Fruit fly (Drosophila melanogaster) whole organism, prepupa: ENCODE data around the gene Sac1.

Experiments used
- Blimp-1 ChIP-seq: fragments of 200-800 bp; sonication (Bioruptor generic); optimal IDR thresholded peaks from 3 replicates; lab custom pipeline; 2017; ENCODE audit warnings: missing biosample characterization, missing genetic modification characterization, mild to moderate bottlenecking, moderate library complexity, missing genetic modification reagents
- CG11762 ChIP-seq: fragments of 200-800 bp; sonication (Bioruptor generic); optimal IDR thresholded peaks from 3 replicates; lab custom pipeline; 2016; ENCODE audit warnings: missing biosample characterization, missing genetic modification characterization; ENCODE audit not compliant: insufficient read depth
- CG11902 ChIP-seq: fragments of 200-800 bp; sonication (Bioruptor generic); optimal IDR thresholded peaks from 3 replicates; lab custom pipeline; 2016; ENCODE audit warnings: missing biosample characterization, missing genetic modification characterization
- CG15336 ChIP-seq: fragments of 200-800 bp; sonication (Bioruptor generic); IDR thresholded peaks from 2 replicates; pipeline ENCODE4 v1.3.6; 2022; ENCODE audit warnings: missing biosample characterization, missing genetic modification characterization
- CG3032 ChIP-seq: fragments of 200-800 bp; optimal IDR thresholded peaks from 2 replicates; lab custom pipeline; 2019; ENCODE audit warnings: missing biosample characterization, mild to moderate bottlenecking, missing genetic modification characterization, moderate library complexity
- CG31627 ChIP-seq: fragments of 200-800 bp; sonication (Bioruptor generic); optimal IDR thresholded peaks from 3 replicates; lab custom pipeline; 2016; ENCODE audit warnings: missing biosample characterization, missing genetic modification characterization
- CG32006 ChIP-seq: fragments of 200-800 bp; sonication (Bioruptor generic); optimal IDR thresholded peaks from 3 replicates; lab custom pipeline; 2017; ENCODE audit warnings: missing biosample characterization, mild to moderate bottlenecking, missing genetic modification characterization
- CG3919 ChIP-seq: fragments of 200-800 bp; sonication (Bioruptor generic); optimal IDR thresholded peaks from 3 replicates; lab custom pipeline; 2016; ENCODE audit warnings: missing biosample characterization, missing genetic modification characterization
- CG4318 ChIP-seq: fragments of 200-800 bp; sonication (Bioruptor generic); optimal IDR thresholded peaks from 3 replicates; lab custom pipeline; 2017; ENCODE audit warnings: missing biosample characterization, mild to moderate bottlenecking, missing genetic modification characterization
- CG6163 ChIP-seq: fragments of 200-800 bp; sonication (Bioruptor generic); IDR thresholded peaks from 3 replicates; pipeline ENCODE4 v1.3.6; 2022; ENCODE audit warnings: missing biosample characterization, missing genetic modification characterization
- CG6276 ChIP-seq: fragments of 200-800 bp; sonication (Bioruptor generic); optimal IDR thresholded peaks from 2 replicates; lab custom pipeline; 2017; ENCODE audit warnings: missing biosample characterization, mild to moderate bottlenecking, missing genetic modification characterization
- CG6792 ChIP-seq: fragments of 200-800 bp; sonication (Bioruptor generic); optimal IDR thresholded peaks from 3 replicates; lab custom pipeline; 2016; ENCODE audit warnings: missing biosample characterization, missing genetic modification characterization
- CG6854 ChIP-seq: fragments of 200-800 bp; sonication (Bioruptor generic); optimal IDR thresholded peaks from 2 replicates; lab custom pipeline; 2017; ENCODE audit warnings: missing biosample characterization, mild to moderate bottlenecking, missing genetic modification characterization
- CG8119 ChIP-seq: fragments of 200-800 bp; sonication (Bioruptor generic); IDR thresholded peaks from 3 replicates; pipeline ENCODE4 v1.3.6; 2022; ENCODE audit warnings: missing biosample characterization, missing genetic modification characterization
- Eip78C ChIP-seq: fragments of 200-800 bp; sonication (Bioruptor generic); peaks from one replicate; lab custom pipeline; 2016; ENCODE audit warnings: missing biosample characterization, missing genetic modification characterization
- Ets21C ChIP-seq: fragments of 200-800 bp; sonication (Bioruptor generic); optimal IDR thresholded peaks from 3 replicates; lab custom pipeline; 2016; ENCODE audit warnings: missing biosample characterization, missing genetic modification characterization
- Gug ChIP-seq: fragments of 200-800 bp; sonication (Bioruptor generic); IDR thresholded peaks from 2 replicates; pipeline ENCODE4 v1.3.6; 2022; ENCODE audit warnings: missing biosample characterization, missing genetic modification characterization
- Hr38 ChIP-seq: sonication (Bioruptor generic); optimal IDR thresholded peaks from 2 replicates; lab custom pipeline; 2016; ENCODE audit warnings: missing biosample characterization, missing genetic modification characterization
- Hr4 ChIP-seq: fragments of 200-800 bp; sonication (Bioruptor generic); optimal IDR thresholded peaks from 3 replicates; lab custom pipeline; 2016; ENCODE audit warnings: missing biosample characterization, missing genetic modification characterization
- Lpt ChIP-seq: fragments of 200-800 bp; sonication (Bioruptor generic); optimal IDR thresholded peaks from 3 replicates; lab custom pipeline; 2016; ENCODE audit warnings: missing biosample characterization, missing genetic modification characterization
- Met ChIP-seq: fragments of 200-800 bp; sonication (Bioruptor generic); optimal IDR thresholded peaks from 3 replicates; lab custom pipeline; 2016; ENCODE audit warnings: missing biosample characterization, missing genetic modification characterization
- OdsH ChIP-seq: fragments of 200-800 bp; sonication (Bioruptor generic); optimal IDR thresholded peaks from 3 replicates; lab custom pipeline; 2016; ENCODE audit warnings: missing biosample characterization, missing genetic modification characterization
- Smox ChIP-seq: fragments of 200-800 bp; sonication (Bioruptor generic); optimal IDR thresholded peaks from 3 replicates; lab custom pipeline; 2016; ENCODE audit warnings: missing biosample characterization, missing genetic modification characterization
- Sox102F ChIP-seq: fragments of 200-800 bp; sonication (Bioruptor generic); optimal IDR thresholded peaks from 2 replicates; lab custom pipeline; 2016; ENCODE audit warnings: missing biosample characterization, mild to moderate bottlenecking, missing genetic modification characterization
- Sox15 ChIP-seq: fragments of 200-800 bp; sonication (Bioruptor generic); optimal IDR thresholded peaks from 3 replicates; lab custom pipeline; 2016; ENCODE audit warnings: missing biosample characterization, missing genetic modification characterization
- dac ChIP-seq: fragments of 200-800 bp; sonication (Bioruptor generic); optimal IDR thresholded peaks from 2 replicates; lab custom pipeline; 2017; ENCODE audit warnings: missing biosample characterization, mild to moderate bottlenecking, missing genetic modification characterization
- dsx ChIP-seq: fragments of 200-800 bp; optimal IDR thresholded peaks from 3 replicates; lab custom pipeline; 2019; ENCODE audit warnings: missing biosample characterization, mild to moderate bottlenecking, missing genetic modification characterization, moderate library complexity; ENCODE audit not compliant: poor library complexity, severe bottlenecking
- eg ChIP-seq: fragments of 200-800 bp; sonication (Bioruptor generic); IDR thresholded peaks from 3 replicates; pipeline ENCODE4 v1.3.6; 2022; ENCODE audit warnings: missing biosample characterization, missing genetic modification characterization
- fd59A ChIP-seq: fragments of 200-800 bp; sonication (Bioruptor generic); optimal IDR thresholded peaks from 2 replicates; lab custom pipeline; 2017; ENCODE audit warnings: missing biosample characterization, mild to moderate bottlenecking, missing genetic modification characterization, missing genetic modification reagents
- fd85E ChIP-seq: fragments of 200-800 bp; sonication (Bioruptor generic); optimal IDR thresholded peaks from 3 replicates; lab custom pipeline; 2016; ENCODE audit warnings: missing biosample characterization, missing genetic modification characterization
- svp ChIP-seq: fragments of 200-800 bp; sonication (Bioruptor generic); peaks from one replicate; lab custom pipeline; 2016; ENCODE audit warnings: missing biosample characterization, missing genetic modification characterization
- topi ChIP-seq: fragments of 200-800 bp; sonication (Bioruptor generic); optimal IDR thresholded peaks from 3 replicates; lab custom pipeline; 2016; ENCODE audit warnings: missing biosample characterization, missing genetic modification characterization
- vri ChIP-seq: fragments of 200-800 bp; sonication (Bioruptor generic); optimal IDR thresholded peaks from 3 replicates; lab custom pipeline; 2016; ENCODE audit warnings: missing biosample characterization, mild to moderate bottlenecking, missing genetic modification characterization

Sac1 gene

DNA sequence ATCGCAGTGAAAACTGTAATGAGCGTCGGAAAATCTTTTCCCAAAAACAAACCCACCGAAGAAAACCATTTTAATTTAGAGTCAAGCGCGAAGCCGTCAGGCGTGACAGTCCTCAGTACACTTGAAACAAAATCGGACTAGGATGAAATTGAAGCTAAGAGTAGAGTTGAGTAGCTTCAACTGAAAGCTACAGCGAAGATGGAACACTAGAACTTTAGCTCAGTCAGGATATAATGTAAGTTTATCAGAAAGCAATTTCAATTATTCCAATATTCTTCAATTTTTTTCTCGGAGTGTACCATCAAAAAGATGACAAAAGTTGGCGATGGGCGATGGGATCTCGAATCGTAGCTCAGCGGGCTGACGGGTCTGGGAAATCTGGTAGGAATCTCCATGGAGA lies 31.2 kb upstream of the Sac1 start:
- TF ChIP-seq dsx (no peak), CG8119 (GFP tag; lab: Robert Waterston, UW) (peak; percentile 54; the same call in 2 of the 3 replicates), svp (GFP tag; lab: Kevin White, UChicago) (peak; percentile 10), CG4318 (GFP tag; lab: Kevin White, UChicago) (peak; percentile 46), Sox15 (GFP tag; lab: Kevin White, UChicago) (no peak), CG32006 (GFP tag; lab: Kevin White, UChicago) (peak; percentile 72), Met (GFP tag; lab: Kevin White, UChicago) (no peak), CG15336 (GFP tag; lab: Robert Waterston, UW) (peak; percentile 64), fd85E (no peak), Eip78C (GFP tag; lab: Kevin White, UChicago) (peak; percentile 6), Hr4 (GFP tag; lab: Kevin White, UChicago) (peak; percentile 68), dac (GFP tag; lab: Kevin White, UChicago) (peak; percentile 17), eg (GFP tag; lab: Robert Waterston, UW) (peak; percentile 62), CG6163 (GFP tag; lab: Robert Waterston, UW) (peak; percentile 45; the same call in 2 of the 3 replicates), CG6276 (GFP tag; lab: Kevin White, UChicago) (peak; percentile 26), CG6792 (GFP tag; lab: Kevin White, UChicago) (no peak)

DNA sequence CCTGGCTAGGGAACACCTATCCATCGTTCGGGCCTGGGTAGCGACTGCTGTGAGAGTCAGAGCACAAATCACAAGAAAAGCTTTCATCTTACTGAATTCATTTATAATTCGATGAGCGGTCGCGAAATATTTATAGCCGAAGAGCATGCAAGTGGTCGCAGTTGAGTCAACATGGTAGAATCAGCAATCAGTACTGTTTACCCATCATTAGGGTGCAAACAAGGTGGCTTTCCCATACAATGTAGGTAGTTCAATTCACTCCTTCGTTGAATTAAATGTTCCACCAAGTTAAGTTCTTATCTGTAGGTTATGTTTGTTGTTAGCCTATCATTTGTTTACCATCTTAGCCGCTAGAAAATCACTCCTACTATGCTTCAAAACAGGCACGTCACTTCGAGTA lies 29.0 kb upstream of the Sac1 start, which contains the start of gene LysP:
Gene LysP (minus strand): TSS at position 101 of the 400 bp plus-strand sequence.
- TF ChIP-seq svp (GFP tag; lab: Kevin White, UChicago): peak; percentile 32
- TF ChIP-seq Hr38 (GFP tag; lab: Kevin White, UChicago): no peak

DNA sequence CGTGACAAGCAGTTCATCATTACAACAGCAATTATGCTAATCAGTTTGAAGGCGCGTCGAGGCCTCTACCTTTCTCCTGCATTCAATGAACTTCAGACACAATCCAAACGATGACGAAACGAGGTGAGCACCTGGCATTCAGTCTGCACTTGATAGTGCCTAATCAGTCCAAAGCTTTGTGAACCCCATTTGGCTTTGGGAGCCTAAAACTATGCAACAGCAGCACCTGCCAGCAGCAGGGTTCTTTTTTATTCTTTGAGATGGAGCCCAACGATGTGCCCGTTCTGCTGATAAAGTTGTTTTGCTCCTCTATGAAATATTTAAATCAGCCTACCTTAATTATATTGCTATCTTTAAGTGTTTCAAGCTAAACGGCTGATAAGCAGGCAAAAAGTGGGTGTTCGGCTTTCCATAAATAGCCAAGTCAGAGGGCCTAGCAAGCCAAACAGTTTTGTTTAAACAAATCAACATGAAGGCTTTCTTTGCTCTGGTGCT lies 20.3 kb upstream of the Sac1 start, which contains the start of gene LysS:
Gene LysS (plus strand): TSS at position 445 of the 495 bp plus-strand sequence.
- TF ChIP-seq CG3919: no peak
- no peak for TF ChIP-seq Blimp-1 (GFP tag; lab: Kevin White, UChicago)
- no peak for TF ChIP-seq Sox102F
- no peak for TF ChIP-seq Ets21C (GFP tag; lab: Kevin White, UChicago)
- TF ChIP-seq Gug: no peak
- TF ChIP-seq CG6792 (GFP tag; lab: Kevin White, UChicago): no peak
- TF ChIP-seq CG6854: no peak
- no peak for TF ChIP-seq Hr4 (GFP tag; lab: Kevin White, UChicago)
- TF ChIP-seq topi: no peak
- no peak for TF ChIP-seq Smox (GFP tag; lab: Kevin White, UChicago)
- TF ChIP-seq Met (GFP tag; lab: Kevin White, UChicago): no peak
- no peak for TF ChIP-seq eg (GFP tag; lab: Robert Waterston, UW)
- no peak for TF ChIP-seq Lpt
- TF ChIP-seq CG11762 (GFP tag; lab: Kevin White, UChicago): no peak

DNA sequence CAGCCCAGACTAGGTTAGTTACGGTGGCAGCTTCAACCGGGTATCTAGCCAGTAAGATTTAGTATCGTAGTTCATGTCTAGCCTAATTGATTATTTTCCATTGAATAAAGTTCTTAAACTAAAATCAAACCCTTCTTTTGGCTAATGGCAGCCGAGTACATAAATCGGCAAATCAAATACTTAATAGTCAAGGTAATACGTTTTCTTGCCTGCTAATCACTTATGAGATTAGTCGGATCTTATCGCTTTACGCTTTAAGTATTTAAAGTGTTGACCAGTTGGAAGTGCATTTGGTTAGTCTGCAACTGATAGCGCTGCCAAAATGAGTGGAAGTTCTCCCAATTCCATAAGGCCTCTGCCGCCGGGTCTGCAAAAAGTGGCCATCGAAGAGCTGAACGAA lies 15.0 kb upstream of the Sac1 start, which contains the start of gene CG33965:
Gene CG33965 (plus strand): TSS at position 301 of the 400 bp plus-strand sequence.
- no peak for TF ChIP-seq Lpt
- TF ChIP-seq CG11902 (GFP tag; lab: Kevin White, UChicago): no peak
- no peak for TF ChIP-seq CG15336 (GFP tag; lab: Robert Waterston, UW)
- no peak for TF ChIP-seq fd59A

DNA sequence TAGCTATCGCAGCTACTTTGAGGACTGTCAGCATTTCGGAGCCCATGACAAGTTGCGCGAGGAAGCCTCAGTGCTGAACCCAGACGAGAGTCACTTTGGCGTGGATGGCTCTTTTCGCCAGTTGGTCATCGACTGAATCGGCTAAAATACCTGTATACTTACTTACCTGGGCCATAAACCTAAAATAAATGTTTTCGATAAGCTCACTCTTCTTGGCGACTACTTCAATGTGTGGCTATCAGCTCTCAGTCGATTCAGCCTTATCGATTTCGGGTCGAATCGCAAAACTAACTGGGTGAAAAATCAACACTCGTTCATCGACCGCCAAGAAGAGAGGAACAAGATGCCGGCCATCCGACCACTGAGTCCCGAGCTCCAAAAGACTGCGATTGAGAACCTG lies 13.8 kb upstream of the Sac1 start, which contains the start of gene CG33966:
Gene CG33966 (plus strand): TSS at position 301 of the 400 bp plus-strand sequence.
- TF ChIP-seq CG31627 (GFP tag; lab: Kevin White, UChicago) (no peak), OdsH (no peak), CG3032 (no peak), CG6163 (GFP tag; lab: Robert Waterston, UW) (no peak), Sox102F (no peak), vri (GFP tag; lab: Kevin White, UChicago) (no peak), CG6276 (GFP tag; lab: Kevin White, UChicago) (no peak), svp (GFP tag; lab: Kevin White, UChicago) (no peak), dsx (no peak)
